Worm (Caenorhabditis elegans): ENCODE measurements around the gene cyp-33B1.

DNA sequence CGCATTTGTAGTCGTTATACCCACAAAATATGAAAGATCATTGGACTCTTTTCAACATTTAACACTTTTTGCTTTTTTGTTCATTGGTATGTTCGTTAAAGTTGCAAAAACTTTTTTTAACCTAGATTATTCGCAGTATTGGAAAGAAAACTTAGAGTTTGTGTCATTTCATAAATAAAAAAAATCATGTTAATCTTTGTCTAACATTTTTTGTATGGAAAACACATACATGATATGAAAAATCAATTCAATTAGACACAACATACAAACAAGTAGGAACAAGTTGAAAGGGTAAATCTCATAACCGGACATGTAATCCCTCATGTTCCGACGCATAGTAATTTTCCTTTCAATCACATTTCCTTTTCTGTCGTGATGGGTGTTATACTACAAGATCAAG, 40.0 kb upstream of the cyp-33B1 start, which contains the start of gene F59E11.2:
- TF ChIP-seq nhr-11 (tag; optimal IDR thresholded peaks at IDR 0.05): no peak
- no peak for TF ChIP-seq nhr-6 (tag; optimal IDR thresholded peaks at IDR 0.05)
- TF ChIP-seq nhr-25 (tag; optimal IDR thresholded peaks at IDR 0.05): no peak

All from whole organism, L2 larva.